Fruit fly (Drosophila melanogaster) whole organism, pupa: ENCODE measurements around the gene CG3505.

Experiments
- CG14655 ChIP-seq: fragments of 200-800 bp; sonication (Bioruptor generic); optimal IDR thresholded peaks from 3 replicates; lab custom pipeline; 2017; ENCODE audit warnings: mild to moderate bottlenecking, missing biosample characterization, missing genetic modification reagents, missing genetic modification characterization
- CG15710 ChIP-seq: fragments of 200-800 bp; sonication (Bioruptor generic); optimal IDR thresholded peaks from 2 replicates; lab custom pipeline; 2018; ENCODE audit warnings: missing biosample characterization, mild to moderate bottlenecking, missing genetic modification characterization, moderate library complexity
- CG17806 ChIP-seq: fragments of 200-800 bp; sonication (Bioruptor generic); optimal IDR thresholded peaks from 2 replicates; lab custom pipeline; 2018; ENCODE audit warnings: missing biosample characterization, mild to moderate bottlenecking, missing genetic modification characterization, moderate library complexity
- CG4496 ChIP-seq: fragments of 200-800 bp; sonication (Bioruptor generic); IDR thresholded peaks from 3 replicates; pipeline ENCODE4 v1.3.6; 2022; ENCODE audit warnings: missing biosample characterization, missing genetic modification characterization
- CG8301 ChIP-seq: fragments of 200-800 bp; sonication (Bioruptor generic); optimal IDR thresholded peaks from 2 replicates; lab custom pipeline; 2018; ENCODE audit warnings: missing biosample characterization, mild to moderate bottlenecking, missing genetic modification characterization
- EcR ChIP-seq: fragments of 200-800 bp; sonication (Bioruptor generic); optimal IDR thresholded peaks from 3 replicates; lab custom pipeline; 2019; ENCODE audit warnings: missing biosample characterization, missing genetic modification characterization, mild to moderate bottlenecking, moderate library complexity, missing genetic modification reagents
- Snoo ChIP-seq: fragments of 200-800 bp; sonication (Bioruptor generic); optimal IDR thresholded peaks from 3 replicates; lab custom pipeline; 2017; ENCODE audit warnings: missing biosample characterization, mild to moderate bottlenecking, missing genetic modification characterization, inconsistent platforms
- fd96Ca ChIP-seq: fragments of 200-800 bp; sonication (Bioruptor generic); IDR thresholded peaks from 3 replicates; pipeline ENCODE4 v1.3.6; 2022; ENCODE audit warnings: missing biosample characterization, missing genetic modification characterization
- gl ChIP-seq: fragments of 200-800 bp; sonication (Bioruptor generic); optimal IDR thresholded peaks from 2 replicates; lab custom pipeline; 2018; ENCODE audit warnings: missing biosample characterization, mild to moderate bottlenecking, missing genetic modification characterization
- rn ChIP-seq: fragments of 200-800 bp; sonication (Bioruptor generic); IDR thresholded peaks from 2 replicates; pipeline ENCODE4 v1.3.6; 2022; ENCODE audit warnings: missing biosample characterization, missing genetic modification characterization

DNA sequence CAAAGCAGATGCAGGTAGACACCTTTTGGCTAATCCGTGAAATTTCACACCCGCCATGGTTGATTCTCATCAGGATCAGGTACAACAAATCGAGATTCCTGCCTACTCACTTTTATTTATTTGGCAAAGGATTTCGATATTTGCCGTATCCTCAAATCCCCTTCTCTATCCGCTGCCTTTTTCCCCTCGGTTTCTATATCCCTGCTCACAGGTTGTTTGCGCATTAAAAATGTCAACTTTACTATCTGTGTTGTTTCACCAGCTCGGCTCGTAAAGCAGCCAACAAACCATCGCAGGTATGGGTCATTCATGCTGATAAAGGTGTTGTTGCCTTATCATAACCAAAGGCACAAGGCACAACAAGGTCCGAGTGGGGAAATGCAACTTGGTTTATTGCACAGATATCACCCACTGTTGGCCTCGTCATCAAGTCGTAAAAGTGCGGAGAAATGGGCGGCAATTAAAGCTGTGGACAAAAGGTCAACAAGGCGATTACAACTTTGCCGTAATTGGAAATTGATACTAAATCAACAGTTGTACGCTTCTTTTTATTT lies 22.9 kb downstream of the CG3505 start:
- TF ChIP-seq CG8301, result no peak
- no peak for TF ChIP-seq CG17806 (tag; lab: Kevin White, UChicago)
- peak; percentile 16 for TF ChIP-seq CG14655 (GFP tag; lab: Kevin White, UChicago)
- TF ChIP-seq EcR (GFP tag; lab: Kevin White, UChicago), result peak; percentile 31
- peak; percentile 57; the same call in 1 of the 3 replicates for TF ChIP-seq fd96Ca
- TF ChIP-seq gl (tag; lab: Kevin White, UChicago), result no peak
- peak; percentile 25 for TF ChIP-seq Snoo (tag; lab: Kevin White, UChicago)
- peak; percentile 3 for TF ChIP-seq CG15710 (tag; lab: Kevin White, UChicago)
- peak; percentile 22; the same call in 1 of the 3 replicates for TF ChIP-seq CG4496 (GFP tag; lab: Robert Waterston, UW)
- no peak for TF ChIP-seq rn
